Worm (Caenorhabditis elegans) whole organism, midembryonic: ENCODE results near the gene F44B9.5.

Source experiments
- T22C8.4 ChIP-seq: fragments of 200-800 bp; sonication (Bioruptor generic); IDR thresholded peaks from 2 replicates; pipeline ENCODE4 v1.3.6; 2022; ENCODE audit warnings: missing genetic modification characterization, missing compliant biosample characterization
- cog-1 ChIP-seq: sonication (generic microtip); optimal IDR thresholded peaks from 2 replicates; lab custom pipeline; 2016; ENCODE audit warnings: missing genetic modification characterization, missing compliant biosample characterization
- klf-2 ChIP-seq: fragments of 200-800 bp; sonication (Bioruptor generic); conservative IDR thresholded peaks from 2 replicates; pipeline ENCODE4 v1.3.6; 2022; ENCODE audit warnings: missing genetic modification reagents, missing genetic modification characterization, missing compliant biosample characterization
- med-1 ChIP-seq: sonication (generic microtip); optimal IDR thresholded peaks from 2 replicates; lab custom pipeline; 2017; ENCODE audit warnings: missing genetic modification characterization, mild to moderate bottlenecking, missing compliant biosample characterization, antibody characterized with exemption, missing genetic modification reagents; ENCODE audit not compliant: insufficient read depth
- ref-1 ChIP-seq: fragments of 200-800 bp; sonication (Bioruptor generic); conservative IDR thresholded peaks from 2 replicates; pipeline ENCODE4 v1.3.6; 2022; ENCODE audit warnings: missing genetic modification reagents, missing genetic modification characterization, missing compliant biosample characterization
- tab-1 ChIP-seq: fragments of 200-800 bp; sonication (Bioruptor generic); IDR thresholded peaks from 2 replicates; pipeline ENCODE4 v1.3.6; 2022; ENCODE audit warnings: missing genetic modification characterization, missing compliant biosample characterization

DNA sequence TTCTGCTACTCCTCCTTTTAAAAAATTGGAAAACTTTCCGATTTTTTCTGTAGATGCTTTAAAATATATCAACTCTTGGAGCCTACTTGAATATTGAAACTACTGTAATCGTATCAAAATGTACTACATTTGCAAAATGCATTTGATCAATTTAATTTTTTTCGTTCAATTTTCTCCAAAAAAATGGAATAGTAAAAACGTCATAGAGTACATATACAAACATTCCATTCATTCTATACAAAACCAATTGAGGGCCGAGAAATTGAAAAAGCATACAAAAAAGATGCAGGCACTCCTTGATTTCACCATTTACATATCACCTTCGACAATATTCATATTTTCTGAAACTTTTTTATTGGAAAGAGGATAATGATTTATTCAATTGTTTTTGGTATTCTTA lies 12.2 kb downstream of the F44B9.5 start, which contains the start of gene C06G4.6:
- TF ChIP-seq cog-1 (tag; lab: Kevin White, UChicago) (no peak), med-1 (no peak), ref-1 (GFP tag; lab: Robert Waterston, UW) (no peak), tab-1 (no peak), klf-2 (GFP tag; lab: Robert Waterston, UW) (no peak), T22C8.4 (GFP tag; lab: Robert Waterston, UW) (no peak)
